Fruit fly (Drosophila melanogaster) whole organism, embryonic: ENCODE data around the gene mthl1.
A peak's percentile ranks its signal among the peaks of the same experiment; 100 is the strongest.

Source experiments
- CG10267 ChIP-seq: fragments of 200-800 bp; sonication (Bioruptor generic); optimal IDR thresholded peaks from 2 replicates; lab custom pipeline; 2018; ENCODE audit warnings: missing biosample characterization, mild to moderate bottlenecking, missing genetic modification characterization, moderate library complexity
- CG10959 ChIP-seq: fragments of 200-800 bp; sonication (Bioruptor generic); IDR thresholded peaks from 2 replicates; pipeline ENCODE4 v1.3.6; 2022; ENCODE audit warnings: missing biosample characterization, missing genetic modification characterization
- CG11504 ChIP-seq: fragments of 200-800 bp; sonication (Bioruptor generic); optimal IDR thresholded peaks from 3 replicates; lab custom pipeline; 2019; ENCODE audit warnings: missing biosample characterization, mild to moderate bottlenecking, missing genetic modification characterization, moderate library complexity
- CG11723 ChIP-seq: fragments of 200-800 bp; sonication (Bioruptor generic); optimal IDR thresholded peaks from 2 replicates; lab custom pipeline; 2017; ENCODE audit warnings: missing biosample characterization, mild to moderate bottlenecking, missing genetic modification characterization
- CG12104 ChIP-seq: fragments of 200-800 bp; sonication (Bioruptor generic); optimal IDR thresholded peaks from 3 replicates; lab custom pipeline; 2016; ENCODE audit warnings: missing biosample characterization, missing genetic modification characterization
- CG12299 ChIP-seq: fragments of 200-800 bp; sonication (Bioruptor generic); optimal IDR thresholded peaks from 2 replicates; lab custom pipeline; 2018; ENCODE audit warnings: missing biosample characterization, mild to moderate bottlenecking, missing genetic modification characterization
- CG17568 ChIP-seq: fragments of 200-800 bp; sonication (Bioruptor generic); optimal IDR thresholded peaks from 2 replicates; lab custom pipeline; 2018; ENCODE audit warnings: missing biosample characterization, mild to moderate bottlenecking, missing genetic modification characterization, moderate library complexity
- CG2116 ChIP-seq: fragments of 200-800 bp; sonication (Bioruptor generic); optimal IDR thresholded peaks from 3 replicates; lab custom pipeline; 2018; ENCODE audit warnings: missing biosample characterization, mild to moderate bottlenecking, missing genetic modification characterization
- CG30431 ChIP-seq: fragments of 200-800 bp; sonication (Bioruptor generic); optimal IDR thresholded peaks from 2 replicates; lab custom pipeline; 2017; ENCODE audit warnings: missing biosample characterization, missing genetic modification characterization
- CG32772 ChIP-seq: fragments of 200-800 bp; sonication (Bioruptor generic); IDR thresholded peaks from 2 replicates; pipeline ENCODE4 v1.3.6; 2022; ENCODE audit warnings: missing biosample characterization, missing genetic modification characterization
- CG4360 ChIP-seq: fragments of 200-800 bp; sonication (Bioruptor generic); IDR thresholded peaks from 2 replicates; pipeline ENCODE4 v1.3.6; 2022; ENCODE audit warnings: missing biosample characterization, missing genetic modification characterization
- CG4854 ChIP-seq: fragments of 200-800 bp; sonication (Bioruptor generic); optimal IDR thresholded peaks from 2 replicates; lab custom pipeline; 2016; ENCODE audit warnings: missing biosample characterization, missing genetic modification characterization, inconsistent platforms
- CG8089 ChIP-seq: fragments of 200-800 bp; sonication (Bioruptor generic); optimal IDR thresholded peaks from 3 replicates; lab custom pipeline; 2016; ENCODE audit warnings: missing biosample characterization, missing genetic modification characterization
- CG9876 ChIP-seq: fragments of 200-800 bp; sonication (Bioruptor generic); optimal IDR thresholded peaks from 2 replicates; lab custom pipeline; 2016; ENCODE audit warnings: missing biosample characterization, missing genetic modification characterization
- CrebB ChIP-seq: fragments of 200-800 bp; sonication (Bioruptor generic); optimal IDR thresholded peaks from 3 replicates; lab custom pipeline; 2018; ENCODE audit warnings: missing biosample characterization, mild to moderate bottlenecking, missing genetic modification characterization
- Dp ChIP-seq: fragments of 200-800 bp; sonication (Bioruptor generic); optimal IDR thresholded peaks from 2 replicates; lab custom pipeline; 2018; ENCODE audit warnings: missing biosample characterization, mild to moderate bottlenecking, missing genetic modification characterization, moderate library complexity
- Dref ChIP-seq: fragments of 200-800 bp; sonication (Bioruptor generic); IDR thresholded peaks from 2 replicates; pipeline ENCODE4 v1.3.6; 2022; ENCODE audit warnings: missing biosample characterization, missing genetic modification characterization
- Elba2 ChIP-seq: fragments of 200-800 bp; sonication (Bioruptor generic); optimal IDR thresholded peaks from 3 replicates; lab custom pipeline; 2016; ENCODE audit warnings: missing biosample characterization, missing genetic modification characterization
- GATAe ChIP-seq: fragments of 200-800 bp; sonication (Bioruptor generic); conservative IDR thresholded peaks from 2 replicates; pipeline ENCODE4 v1.3.6; 2022; ENCODE audit warnings: missing biosample characterization, missing genetic modification characterization
- Gsc ChIP-seq: fragments of 200-800 bp; sonication (Bioruptor generic); IDR thresholded peaks from 2 replicates; pipeline ENCODE4 v1.3.6; 2022; ENCODE audit warnings: missing biosample characterization, missing genetic modification characterization
- Gug ChIP-seq: fragments of 200-800 bp; sonication (Bioruptor generic); IDR thresholded peaks from 4 replicates; pipeline ENCODE4 v1.3.6; 2022; ENCODE audit warnings: missing biosample characterization, missing genetic modification characterization
- HLHmδ ChIP-seq: fragments of 200-800 bp; sonication (Bioruptor generic); optimal IDR thresholded peaks from 2 replicates; lab custom pipeline; 2018; ENCODE audit warnings: missing biosample characterization, mild to moderate bottlenecking, missing genetic modification characterization, moderate library complexity
- Lpt ChIP-seq: fragments of >200 bp; optimal IDR thresholded peaks from 2 replicates; lab custom pipeline; 2018; ENCODE audit warnings: missing biosample characterization, missing genetic modification characterization
- Med ChIP-seq: fragments of 200-800 bp; sonication (Bioruptor generic); peaks from one replicate; lab custom pipeline; 2016; ENCODE audit warnings: missing biosample characterization, missing genetic modification characterization, mild to moderate bottlenecking, inconsistent platforms, moderate library complexity
- Ptx1 ChIP-seq: fragments of 200-800 bp; sonication (Bioruptor generic); IDR thresholded peaks from 2 replicates; pipeline ENCODE4 v1.3.6; 2022; ENCODE audit warnings: missing biosample characterization, missing genetic modification characterization
- Six4 ChIP-seq: fragments of 200-800 bp; sonication (Bioruptor generic); optimal IDR thresholded peaks from 2 replicates; lab custom pipeline; 2016; ENCODE audit warnings: missing biosample characterization, missing genetic modification characterization
- Sox102F ChIP-seq: fragments of 200-800 bp; sonication (Bioruptor generic); optimal IDR thresholded peaks from 2 replicates; lab custom pipeline; 2018; ENCODE audit warnings: missing biosample characterization, mild to moderate bottlenecking, missing genetic modification characterization, moderate library complexity
- Spps ChIP-seq: fragments of 200-800 bp; sonication (Bioruptor generic); optimal IDR thresholded peaks from 2 replicates; lab custom pipeline; 2018; ENCODE audit warnings: missing biosample characterization, mild to moderate bottlenecking, missing genetic modification characterization
- YL-1 ChIP-seq: fragments of 200-800 bp; sonication (Bioruptor generic); optimal IDR thresholded peaks from 3 replicates; lab custom pipeline; 2017; ENCODE audit warnings: missing biosample characterization, mild to moderate bottlenecking, missing genetic modification characterization
- amos ChIP-seq: fragments of 200-800 bp; sonication (Bioruptor generic); IDR thresholded peaks from 2 replicates; pipeline ENCODE4 v1.3.6; 2022; ENCODE audit warnings: missing biosample characterization, missing genetic modification characterization; ENCODE audit not compliant: partially characterized antibody
- ara ChIP-seq: fragments of 200-800 bp; sonication (Bioruptor generic); IDR thresholded peaks from 2 replicates; pipeline ENCODE4 v1.3.6; 2022; ENCODE audit warnings: missing biosample characterization, missing genetic modification characterization
- disco-r ChIP-seq: fragments of 200-800 bp; sonication (Bioruptor generic); optimal IDR thresholded peaks from 2 replicates; lab custom pipeline; 2016; ENCODE audit warnings: missing biosample characterization, missing genetic modification characterization
- ewg ChIP-seq: fragments of 200-800 bp; sonication (Bioruptor generic); optimal IDR thresholded peaks from 3 replicates; lab custom pipeline; 2017; ENCODE audit warnings: mild to moderate bottlenecking, missing biosample characterization, missing genetic modification reagents, missing genetic modification characterization
- ftz-f1 ChIP-seq: fragments of 200-800 bp; sonication (Bioruptor generic); optimal IDR thresholded peaks from 2 replicates; lab custom pipeline; 2016; ENCODE audit warnings: missing biosample characterization, missing genetic modification characterization
- h ChIP-seq: fragments of >200 bp; optimal IDR thresholded peaks from 2 replicates; lab custom pipeline; 2017
- jumu ChIP-seq: fragments of 200-800 bp; sonication (Bioruptor generic); optimal IDR thresholded peaks from 3 replicates; lab custom pipeline; 2016; ENCODE audit warnings: missing biosample characterization, missing genetic modification characterization
- kay ChIP-seq: fragments of 200-800 bp; sonication (Bioruptor generic); optimal IDR thresholded peaks from 2 replicates; lab custom pipeline; 2016; ENCODE audit warnings: missing biosample characterization, missing genetic modification characterization
- klu ChIP-seq: fragments of 200-800 bp; sonication (Bioruptor generic); IDR thresholded peaks from 2 replicates; pipeline ENCODE4 v1.3.6; 2022; ENCODE audit warnings: missing biosample characterization, missing genetic modification characterization
- lilli ChIP-seq: fragments of 200-800 bp; sonication (Bioruptor generic); optimal IDR thresholded peaks from 3 replicates; lab custom pipeline; 2016; ENCODE audit warnings: missing biosample characterization, missing genetic modification characterization
- pan ChIP-seq, 4 experiments: fragments of >200 bp in 3 of 4; fragments of 200-800 bp in 1 of 4; sonication (Bioruptor generic) in 1 of 4; optimal IDR thresholded peaks in 3 of 4; IDR thresholded peaks in 1 of 4; 2 replicates each; pipeline versions ENCODE4 v1.3.6 to Lab custom; 2017 to 2022; ENCODE audit warnings: missing biosample characterization in 2 of 4, missing genetic modification characterization in 2 of 4, mixed read lengths in 1 of 4
- rib ChIP-seq: fragments of 200-800 bp; sonication (Bioruptor generic); IDR thresholded peaks from 2 replicates; pipeline ENCODE4 v1.3.6; 2022; ENCODE audit warnings: missing biosample characterization, missing genetic modification characterization
- scrt ChIP-seq: fragments of 200-800 bp; sonication (Bioruptor generic); optimal IDR thresholded peaks from 2 replicates; lab custom pipeline; 2018; ENCODE audit warnings: missing biosample characterization, mild to moderate bottlenecking, missing genetic modification characterization, moderate library complexity
- so ChIP-seq: fragments of 200-800 bp; sonication (Bioruptor generic); IDR thresholded peaks from 3 replicates; pipeline ENCODE4 v1.3.6; 2022; ENCODE audit warnings: missing biosample characterization, missing genetic modification characterization
- sob ChIP-seq: fragments of 200-800 bp; sonication (Bioruptor generic); IDR thresholded peaks from 2 replicates; pipeline ENCODE4 v1.3.6; 2022; ENCODE audit warnings: missing biosample characterization, missing genetic modification characterization
- tap ChIP-seq: fragments of 200-800 bp; optimal IDR thresholded peaks from 3 replicates; lab custom pipeline; 2019; ENCODE audit warnings: missing biosample characterization, mild to moderate bottlenecking, missing genetic modification characterization, moderate library complexity
- trh ChIP-seq: fragments of 200-800 bp; sonication (Bioruptor generic); optimal IDR thresholded peaks from 2 replicates; lab custom pipeline; 2016; ENCODE audit warnings: missing biosample characterization, missing genetic modification characterization
- unc-4 ChIP-seq: fragments of 200-800 bp; sonication (Bioruptor generic); IDR thresholded peaks from 2 replicates; pipeline ENCODE4 v1.3.6; 2022; ENCODE audit warnings: missing biosample characterization, missing genetic modification characterization; ENCODE audit not compliant: partially characterized antibody
- z ChIP-seq: fragments of 200-800 bp; sonication (Bioruptor generic); IDR thresholded peaks from 3 replicates; pipeline ENCODE4 v1.3.6; 2022; ENCODE audit warnings: missing biosample characterization, missing genetic modification characterization

The mthl1 gene

dm6 chrX:16640260-16641100 is at the start of gene mthl1, which contains the start of gene SNRPG (continued):
- TF ChIP-seq Dp (GFP tag; lab: Kevin White, UChicago): peak; percentile 62
- TF ChIP-seq Sox102F (GFP tag; lab: Kevin White, UChicago): peak; percentile 79
- peak; percentile 98 for TF ChIP-seq Gug
- peak; percentile 77 for TF ChIP-seq ewg
- peak; percentile 19 for TF ChIP-seq HLHmδ
- peak; percentile 74 for TF ChIP-seq CG11504 (tag; lab: Kevin White, UChicago)
- peak; percentile 66 for TF ChIP-seq CG4360 (GFP tag; lab: Robert Waterston, UW)
- TF ChIP-seq CG2116 (GFP tag; lab: Kevin White, UChicago): peak; percentile 70
- peak; percentile 89 for TF ChIP-seq klu (GFP tag; lab: Robert Waterston, UW)
- peak; percentile 95 for TF ChIP-seq CG32772
- no peak for TF ChIP-seq Lpt
- peak; percentile 78 for TF ChIP-seq CG30431
- TF ChIP-seq CrebB: peak; percentile 47
- peak; percentile 96 for TF ChIP-seq Med (GFP tag; lab: Kevin White, UChicago)
- peak; percentile 56 for TF ChIP-seq YL-1 (GFP tag; lab: Kevin White, UChicago)
- TF ChIP-seq so (GFP tag; lab: Robert Waterston, UW): peak; percentile 63; the same call in 2 of the 3 replicates
- TF ChIP-seq pan (optimal IDR thresholded peaks at IDR 0.05; lab: Kevin White, UChicago): no peak
- peak in 1 of 2 experiments; percentile 95 for TF ChIP-seq pan (GFP tag; optimal IDR thresholded peaks at IDR 0.05 in 1 of 2, IDR thresholded peaks at IDR 0.05 in 1 of 2)
- TF ChIP-seq CG9876 (GFP tag; lab: Kevin White, UChicago): peak; percentile 75
- peak; percentile 95 for TF ChIP-seq Ptx1 (GFP tag; lab: Robert Waterston, UW)
- TF ChIP-seq sob (GFP tag; lab: Robert Waterston, UW): peak; percentile 89
- no peak for TF ChIP-seq ftz-f1 (GFP tag; lab: Kevin White, UChicago)
- no peak for TF ChIP-seq Elba2 (GFP tag; lab: Kevin White, UChicago)
- TF ChIP-seq CG4854 (GFP tag; lab: Kevin White, UChicago): peak; percentile 63
- no peak for TF ChIP-seq CG17568 (GFP tag; lab: Kevin White, UChicago)
- TF ChIP-seq jumu (GFP tag; lab: Kevin White, UChicago): peak; percentile 86
- TF ChIP-seq CG12299: peak; percentile 2
- peak; percentile 52 for TF ChIP-seq CG11723
- TF ChIP-seq GATAe (GFP tag; lab: Robert Waterston, UW): peak; percentile 69
- peak; percentile 92 for TF ChIP-seq Gsc (GFP tag; lab: Robert Waterston, UW)
- TF ChIP-seq disco-r: peak; percentile 13
- peak; percentile 67 for TF ChIP-seq CG10267
- TF ChIP-seq tap (tag; lab: Kevin White, UChicago): no peak
- peak; percentile 91 for TF ChIP-seq rib (GFP tag; lab: Robert Waterston, UW)
- TF ChIP-seq h (lab: Kevin White, UChicago): no peak
- TF ChIP-seq CG10959 (GFP tag; lab: Robert Waterston, UW): peak; percentile 77
- TF ChIP-seq ara (GFP tag; lab: Robert Waterston, UW): peak; percentile 90
- peak; percentile 64 for TF ChIP-seq unc-4
- peak; percentile 34 for TF ChIP-seq CG8089 (GFP tag; lab: Kevin White, UChicago)
- TF ChIP-seq Six4 (GFP tag; lab: Kevin White, UChicago): peak; percentile 33
- TF ChIP-seq Dref (GFP tag; lab: Robert Waterston, UW): peak; percentile 53
- TF ChIP-seq amos (GFP tag; lab: Robert Waterston, UW): peak; percentile 68
- peak; percentile 54 for TF ChIP-seq CG12104
- TF ChIP-seq scrt (GFP tag; lab: Kevin White, UChicago): no peak
- TF ChIP-seq trh (GFP tag; lab: Kevin White, UChicago): peak; percentile 2
- TF ChIP-seq z (GFP tag; lab: Robert Waterston, UW): 0 out of 3 replicates have a peak, but pooled peaks have one; percentile 16
- TF ChIP-seq Spps (tag; lab: Kevin White, UChicago): peak; percentile 13
- peak; percentile 55 for TF ChIP-seq lilli
- TF ChIP-seq kay: peak; percentile 29
